Worm (Caenorhabditis elegans) whole organism, midembryonic: ENCODE results near the gene gpa-8.

Experiments used
- T22C8.4 ChIP-seq: fragments of 200-800 bp; sonication (Bioruptor generic); IDR thresholded peaks from 2 replicates; pipeline ENCODE4 v1.3.6; 2022; ENCODE audit warnings: missing genetic modification characterization, missing compliant biosample characterization
- cog-1 ChIP-seq: sonication (generic microtip); optimal IDR thresholded peaks from 2 replicates; lab custom pipeline; 2016; ENCODE audit warnings: missing genetic modification characterization, missing compliant biosample characterization
- klf-2 ChIP-seq: fragments of 200-800 bp; sonication (Bioruptor generic); conservative IDR thresholded peaks from 2 replicates; pipeline ENCODE4 v1.3.6; 2022; ENCODE audit warnings: missing genetic modification reagents, missing genetic modification characterization, missing compliant biosample characterization
- ref-1 ChIP-seq: fragments of 200-800 bp; sonication (Bioruptor generic); conservative IDR thresholded peaks from 2 replicates; pipeline ENCODE4 v1.3.6; 2022; ENCODE audit warnings: missing genetic modification reagents, missing genetic modification characterization, missing compliant biosample characterization
- tab-1 ChIP-seq: fragments of 200-800 bp; sonication (Bioruptor generic); IDR thresholded peaks from 2 replicates; pipeline ENCODE4 v1.3.6; 2022; ENCODE audit warnings: missing genetic modification characterization, missing compliant biosample characterization

DNA sequence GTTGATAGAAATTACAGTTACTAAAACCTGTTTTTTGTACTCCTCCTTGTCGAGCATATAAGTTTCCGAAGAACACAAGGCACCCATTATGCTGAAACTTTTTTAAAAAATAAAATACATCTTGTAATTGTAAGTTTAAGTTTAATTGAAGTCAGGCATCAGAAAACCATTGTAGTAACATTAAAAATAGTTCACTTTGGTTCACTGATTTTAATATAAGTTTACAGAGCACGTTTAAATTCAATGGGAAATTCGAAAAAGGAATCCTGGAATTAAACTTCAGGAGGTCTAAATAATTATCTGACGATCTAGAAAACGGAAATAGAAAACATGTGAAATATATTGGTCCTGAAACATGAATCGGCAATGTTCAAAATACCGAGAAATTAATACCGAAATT is at the start of gene gpa-8:
- TF ChIP-seq ref-1 (GFP tag; lab: Robert Waterston, UW) (no peak), T22C8.4 (no peak), tab-1 (GFP tag; lab: Robert Waterston, UW) (no peak), cog-1 (tag; lab: Kevin White, UChicago) (no peak), klf-2 (GFP tag; lab: Robert Waterston, UW) (no peak)
